Worm (Caenorhabditis elegans) whole organism, late embryonic: ENCODE results near the gene T11B7.2.

ENCODE experiments used
- Y22D7AL.16 ChIP-seq: sonication (generic microtip); optimal IDR thresholded peaks from 2 replicates; lab custom pipeline; 2016; ENCODE audit warnings: missing genetic modification characterization, missing compliant biosample characterization
- ama-1 ChIP-seq: fragments of 150-350 bp; optimal IDR thresholded peaks from 2 replicates; lab custom pipeline; 2014
- ceh-19 ChIP-seq: fragments of 200-800 bp; sonication (Bioruptor generic); optimal IDR thresholded peaks from 2 replicates; lab custom pipeline; 2018; ENCODE audit warnings: mild to moderate bottlenecking, missing genetic modification characterization, missing compliant biosample characterization
- ceh-2 ChIP-seq: sonication (generic microtip); optimal IDR thresholded peaks from 2 replicates; lab custom pipeline; 2016; ENCODE audit warnings: missing genotype, missing genetic modification characterization, missing compliant biosample characterization
- ceh-22 ChIP-seq: sonication (generic microtip); optimal IDR thresholded peaks from 2 replicates; lab custom pipeline; 2017; ENCODE audit warnings: missing biosample characterization, missing genetic modification characterization
- ceh-24 ChIP-seq: sonication (generic microtip); optimal IDR thresholded peaks from 2 replicates; lab custom pipeline; 2016; ENCODE audit warnings: mild to moderate bottlenecking, missing genetic modification characterization, missing compliant biosample characterization
- ceh-45 ChIP-seq: fragments of 200-800 bp; sonication (Bioruptor generic); IDR thresholded peaks from 2 replicates; pipeline ENCODE4 v1.3.6; 2022; ENCODE audit warnings: missing genetic modification reagents, missing genetic modification characterization, missing compliant biosample characterization
- ceh-48 ChIP-seq: sonication (generic microtip); optimal IDR thresholded peaks from 2 replicates; lab custom pipeline; 2016; ENCODE audit warnings: missing genetic modification characterization, inconsistent platforms, missing compliant biosample characterization
- ceh-6 ChIP-seq: fragments of 200-800 bp; sonication (Bioruptor generic); optimal IDR thresholded peaks from 2 replicates; lab custom pipeline; 2018; ENCODE audit warnings: mild to moderate bottlenecking, missing genetic modification characterization, missing compliant biosample characterization
- ceh-9 ChIP-seq: sonication (generic microtip); optimal IDR thresholded peaks from 2 replicates; lab custom pipeline; 2016; ENCODE audit warnings: mild to moderate bottlenecking, missing genetic modification characterization, inconsistent platforms, missing compliant biosample characterization
- dmd-4 ChIP-seq: sonication (generic microtip); optimal IDR thresholded peaks from 2 replicates; lab custom pipeline; 2016; ENCODE audit warnings: borderline replicate concordance, missing genetic modification characterization, missing compliant biosample characterization
- dve-1 ChIP-seq: sonication (generic microtip); optimal IDR thresholded peaks from 2 replicates; lab custom pipeline; 2017; ENCODE audit warnings: antibody characterized with exemption, mild to moderate bottlenecking, missing genetic modification characterization, missing compliant biosample characterization
- elt-4 ChIP-seq: sonication (generic microtip); optimal IDR thresholded peaks from 2 replicates; lab custom pipeline; 2016; ENCODE audit warnings: missing genetic modification characterization, missing compliant biosample characterization
- ets-4 ChIP-seq: sonication (generic microtip); optimal IDR thresholded peaks from 2 replicates; lab custom pipeline; 2016; ENCODE audit warnings: missing genetic modification characterization, missing compliant biosample characterization
- eyg-1 ChIP-seq: sonication (generic microtip); optimal IDR thresholded peaks from 2 replicates; lab custom pipeline; 2016; ENCODE audit warnings: missing genotype, missing genetic modification characterization, missing compliant biosample characterization
- fax-1 ChIP-seq: sonication (generic microtip); optimal IDR thresholded peaks from 2 replicates; lab custom pipeline; 2016; ENCODE audit warnings: missing genotype, missing genetic modification characterization, missing compliant biosample characterization
- fkh-10 ChIP-seq: fragments of 150-350 bp; optimal IDR thresholded peaks from 2 replicates; lab custom pipeline; 2014; ENCODE audit warnings: missing biosample characterization, missing genetic modification reagents, missing genetic modification characterization
- gmeb-2 ChIP-seq: sonication (generic microtip); optimal IDR thresholded peaks from 2 replicates; lab custom pipeline; 2016; ENCODE audit warnings: missing genetic modification characterization, inconsistent platforms, missing compliant biosample characterization
- hlh-13 ChIP-seq: fragments of 200-800 bp; sonication (Bioruptor generic); optimal IDR thresholded peaks from 2 replicates; lab custom pipeline; 2018; ENCODE audit warnings: mild to moderate bottlenecking, missing genetic modification characterization, missing compliant biosample characterization
- hlh-30 ChIP-seq: sonication (generic microtip); optimal IDR thresholded peaks from 2 replicates; lab custom pipeline; 2017; ENCODE audit warnings: antibody characterized with exemption, missing genetic modification characterization, missing compliant biosample characterization; ENCODE audit not compliant: insufficient read depth
- hlh-6 ChIP-seq: sonication (generic microtip); optimal IDR thresholded peaks from 2 replicates; lab custom pipeline; 2016; ENCODE audit warnings: missing genotype, missing genetic modification characterization, missing compliant biosample characterization
- hlh-8 ChIP-seq: sonication (generic microtip); optimal IDR thresholded peaks from 2 replicates; lab custom pipeline; 2016; ENCODE audit warnings: missing genotype, missing genetic modification characterization, missing compliant biosample characterization
- mec-3 ChIP-seq: sonication (generic microtip); optimal IDR thresholded peaks from 2 replicates; lab custom pipeline; 2016; ENCODE audit warnings: borderline replicate concordance, missing genetic modification characterization, missing compliant biosample characterization
- nfya-1 ChIP-seq: sonication (generic microtip); optimal IDR thresholded peaks from 2 replicates; lab custom pipeline; 2017; ENCODE audit warnings: missing genetic modification characterization, mild to moderate bottlenecking, missing compliant biosample characterization, antibody characterized with exemption, moderate library complexity
- nhr-11 ChIP-seq: fragments of 150-350 bp; optimal IDR thresholded peaks from 2 replicates; lab custom pipeline; 2014; ENCODE audit warnings: missing biosample characterization, missing genetic modification characterization
- pag-3 ChIP-seq: sonication (generic microtip); optimal IDR thresholded peaks from 2 replicates; lab custom pipeline; 2016; ENCODE audit warnings: missing compliant biosample characterization, missing genetic modification characterization, borderline replicate concordance
- pax-1 ChIP-seq: fragments of 150-350 bp; optimal IDR thresholded peaks from 2 replicates; lab custom pipeline; 2014; ENCODE audit warnings: missing biosample characterization, missing genetic modification characterization
- pha-2 ChIP-seq: sonication (generic microtip); optimal IDR thresholded peaks from 2 replicates; lab custom pipeline; 2017; ENCODE audit warnings: mild to moderate bottlenecking, missing genetic modification characterization, missing compliant biosample characterization
- pros-1 ChIP-seq: fragments of 150-350 bp; optimal IDR thresholded peaks from 2 replicates; lab custom pipeline; 2014; ENCODE audit warnings: missing biosample characterization, missing genetic modification reagents, missing genetic modification characterization
- ref-2 ChIP-seq: sonication (generic microtip); optimal IDR thresholded peaks from 2 replicates; lab custom pipeline; 2016; ENCODE audit warnings: missing genetic modification characterization, missing compliant biosample characterization
- rnt-1 ChIP-seq: sonication (generic microtip); optimal IDR thresholded peaks from 2 replicates; lab custom pipeline; 2016; ENCODE audit warnings: missing genetic modification characterization, missing compliant biosample characterization
- ttx-3 ChIP-seq: sonication (generic microtip); optimal IDR thresholded peaks from 2 replicates; lab custom pipeline; 2016; ENCODE audit warnings: missing genetic modification reagents, missing genetic modification characterization, missing compliant biosample characterization
- unc-55 ChIP-seq: sonication (generic microtip); optimal IDR thresholded peaks from 2 replicates; lab custom pipeline; 2017; ENCODE audit warnings: missing biosample characterization, missing genetic modification reagents, missing genetic modification characterization
- unc-86 ChIP-seq: sonication (generic microtip); optimal IDR thresholded peaks from 2 replicates; lab custom pipeline; 2016; ENCODE audit warnings: missing genetic modification characterization, missing compliant biosample characterization
- ztf-16 ChIP-seq: sonication (generic microtip); optimal IDR thresholded peaks from 2 replicates; lab custom pipeline; 2017; ENCODE audit warnings: missing genetic modification characterization, missing compliant biosample characterization

T11B7.2 gene

DNA sequence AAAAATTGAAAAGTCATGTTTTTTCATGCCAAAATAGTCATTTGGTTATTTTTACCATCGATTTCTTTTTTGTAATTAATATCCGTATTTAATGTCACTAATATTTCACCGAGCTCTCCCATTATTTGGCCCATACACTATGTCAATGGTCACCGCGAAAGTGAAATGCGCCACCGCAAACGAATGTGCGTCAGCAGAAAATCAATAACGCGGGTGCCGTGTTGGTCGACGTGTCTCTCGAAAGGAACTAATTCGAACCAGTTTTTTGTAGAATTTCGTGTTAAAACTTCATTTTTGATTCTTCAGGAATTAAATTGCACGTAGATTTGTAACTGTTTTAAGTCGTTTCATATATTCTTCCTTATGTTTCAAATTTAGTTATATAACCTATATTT is 17.8 kb downstream of the T11B7.2 start:
- no peak for TF ChIP-seq hlh-30 (tag; lab: Kevin White, UChicago)
- peak; percentile 88 for TF ChIP-seq ceh-48 (tag; lab: Kevin White, UChicago)

DNA sequence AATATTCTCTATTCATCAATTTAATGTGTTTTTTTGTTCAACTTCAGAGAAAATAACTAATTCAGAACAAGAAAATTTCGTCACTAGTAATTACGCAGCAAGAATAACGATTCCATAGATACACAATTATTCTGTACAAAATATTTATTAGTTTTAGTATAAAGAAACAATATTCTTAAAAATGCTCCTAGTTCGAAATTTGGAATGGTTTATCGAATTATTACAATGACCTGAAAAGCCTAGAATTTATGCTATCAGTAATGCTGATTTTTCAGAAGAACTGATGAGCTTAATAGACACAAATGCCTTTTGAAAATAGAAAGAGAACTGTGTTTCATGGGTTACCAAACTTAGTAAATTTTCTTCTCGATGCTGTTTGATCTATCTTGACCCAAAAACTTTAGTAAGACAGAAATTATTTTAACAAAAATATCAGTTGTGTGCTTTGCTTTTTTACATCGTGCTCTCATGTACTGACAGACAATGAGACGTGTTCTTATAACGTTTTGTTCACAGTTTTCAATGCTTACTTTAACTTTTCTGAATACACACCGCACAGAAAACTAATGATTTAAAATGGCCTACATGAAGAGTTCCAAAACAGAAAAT is 18.3 kb downstream of the T11B7.2 start:
- TF ChIP-seq fkh-10 (GFP tag; lab: Kevin White, UChicago) (no peak), dve-1 (tag; lab: Kevin White, UChicago) (no peak), unc-86 (tag; lab: Kevin White, UChicago) (no peak), gmeb-2 (tag; lab: Kevin White, UChicago) (no peak), ceh-45 (GFP tag; lab: Robert Waterston, UW) (no peak), ama-1 (lab: Kevin White, UChicago) (no peak), mec-3 (tag; lab: Kevin White, UChicago) (no peak), ref-2 (tag; lab: Kevin White, UChicago) (no peak), ets-4 (tag; lab: Kevin White, UChicago) (no peak), dmd-4 (no peak), unc-55 (GFP tag; lab: Kevin White, UChicago) (no peak)

DNA sequence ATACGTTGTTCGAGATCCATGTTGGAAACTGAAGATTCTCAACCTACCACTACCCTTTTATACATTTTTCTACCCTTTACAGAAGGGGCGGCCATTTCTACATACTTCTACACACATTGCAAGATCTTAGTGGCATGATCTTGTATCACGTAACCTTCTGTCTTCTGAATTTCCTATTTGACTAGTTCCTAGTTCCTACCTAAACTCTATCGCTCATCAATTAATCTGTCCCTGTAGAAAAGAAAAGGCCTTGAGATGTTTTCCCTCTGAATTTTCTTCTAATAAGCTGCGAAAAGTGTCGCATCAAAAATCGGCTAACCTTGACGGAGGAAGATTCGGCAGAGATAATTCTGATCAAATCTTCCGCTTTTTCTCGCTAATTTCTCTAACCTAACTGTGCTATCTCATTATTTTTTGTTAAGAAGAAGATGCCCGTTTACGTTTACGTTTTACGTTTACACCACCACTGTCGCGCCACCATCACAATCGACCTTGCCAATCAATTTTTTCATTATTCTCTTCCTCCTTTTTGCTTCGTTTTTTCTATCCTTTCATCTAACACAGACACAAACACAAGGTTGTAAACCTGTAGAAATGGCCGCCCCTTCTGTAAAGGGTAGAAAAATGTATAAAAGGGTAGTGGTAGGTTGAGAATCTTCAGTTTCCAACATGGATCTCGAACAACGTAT is 20.1 kb downstream of the T11B7.2 start, which contains the start of the genes col-117 and col-3:
Gene col-117, minus strand, starts transcription at position 51 of the 689 bp plus-strand sequence.
Gene col-3, plus strand, starts transcription at position 639 of the 689 bp plus-strand sequence.
- no peak for TF ChIP-seq ceh-6 (GFP tag; lab: Kevin White, UChicago)
- no peak for TF ChIP-seq rnt-1 (tag; lab: Kevin White, UChicago)
- no peak for TF ChIP-seq fax-1 (tag; lab: Kevin White, UChicago)
- no peak for TF ChIP-seq pax-1 (tag; lab: Kevin White, UChicago)
- TF ChIP-seq ceh-2 = no peak
- TF ChIP-seq dmd-4 = no peak
- no peak for TF ChIP-seq ztf-16 (tag; lab: Kevin White, UChicago)
- TF ChIP-seq pros-1 (tag; lab: Kevin White, UChicago) = no peak
- TF ChIP-seq Y22D7AL.16 (tag; lab: Kevin White, UChicago) = no peak
- no peak for TF ChIP-seq elt-4 (tag; lab: Kevin White, UChicago)
- TF ChIP-seq ceh-22 (tag; lab: Kevin White, UChicago) = no peak
- TF ChIP-seq eyg-1 (tag; lab: Kevin White, UChicago) = no peak

DNA sequence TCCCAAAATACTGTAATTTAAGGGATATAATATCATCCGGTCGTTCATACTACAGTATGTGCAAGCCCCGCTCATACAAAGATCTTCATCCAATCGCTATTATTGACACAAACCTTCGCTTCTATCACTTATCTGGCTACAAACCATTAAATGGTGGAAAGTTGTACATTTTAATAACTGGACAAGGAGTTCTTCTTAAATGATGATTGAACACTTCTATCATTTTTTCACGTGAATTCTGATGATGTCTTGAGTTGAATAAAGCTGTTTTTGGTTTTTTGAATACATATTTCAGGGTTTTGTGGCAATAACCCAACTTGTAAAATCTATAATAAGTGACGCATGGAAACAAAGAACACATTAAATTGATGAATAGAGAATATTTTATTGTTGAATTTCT is 21.8 kb downstream of the T11B7.2 start:
- TF ChIP-seq ceh-24 (tag; lab: Kevin White, UChicago) = no peak

DNA sequence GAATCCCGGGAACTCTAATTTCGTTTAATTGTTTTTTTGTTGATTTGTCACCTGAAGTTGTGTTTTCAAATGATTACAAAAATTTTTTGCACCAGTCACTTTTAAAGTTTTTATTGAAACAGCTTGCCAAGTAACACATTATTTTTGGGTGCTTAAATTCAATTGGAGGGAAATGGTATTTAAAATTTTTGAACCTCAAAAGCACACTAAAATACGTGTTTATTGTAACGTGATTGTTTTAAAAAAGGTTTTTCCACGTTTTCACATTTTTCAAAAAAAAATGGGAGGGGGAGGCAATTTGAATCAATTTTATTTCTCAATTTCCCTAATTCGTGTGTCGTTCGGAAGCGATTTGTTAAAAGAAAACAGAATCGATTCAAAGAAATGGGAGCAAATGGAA is 23.2 kb downstream of the T11B7.2 start, which contains the start of gene T28C6.5:
Gene T28C6.5, plus strand, starts transcription at position 301 of the 400 bp plus-strand sequence.
- no peak for TF ChIP-seq eyg-1 (tag; lab: Kevin White, UChicago)
- TF ChIP-seq nhr-11 = no peak
- no peak for TF ChIP-seq pha-2 (tag; lab: Kevin White, UChicago)
- no peak for TF ChIP-seq hlh-30 (tag; lab: Kevin White, UChicago)
- no peak for TF ChIP-seq pax-1 (tag; lab: Kevin White, UChicago)
- TF ChIP-seq hlh-8 (tag; lab: Kevin White, UChicago) = no peak

DNA sequence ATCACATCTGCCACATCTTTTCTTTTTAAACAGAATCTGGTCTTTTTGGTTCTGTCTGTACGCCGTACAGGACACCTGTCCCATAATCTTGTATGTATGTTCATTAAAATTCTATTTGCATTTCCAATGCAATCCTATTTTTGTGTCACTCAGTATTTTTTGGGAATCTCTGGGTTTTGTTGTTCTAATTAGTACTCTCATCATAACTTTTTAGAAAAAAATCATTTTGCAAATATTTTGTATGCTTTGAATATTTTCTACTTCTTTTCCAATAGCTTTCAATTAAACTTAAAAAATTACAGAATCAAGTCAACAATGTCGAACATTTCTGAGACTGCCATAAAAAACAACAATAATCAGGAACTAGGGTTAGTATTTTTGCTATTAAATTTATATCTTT is 24.3 kb downstream of the T11B7.2 start, which contains the start of gene T28C6.3:
Gene T28C6.3, plus strand, starts transcription at position 301 of the 400 bp plus-strand sequence.
- TF ChIP-seq pag-3 (tag; lab: Kevin White, UChicago) = no peak
- TF ChIP-seq hlh-6 (tag; lab: Kevin White, UChicago) = no peak
- TF ChIP-seq dmd-4 = no peak
- TF ChIP-seq ceh-19 = no peak
- TF ChIP-seq hlh-13 (GFP tag; lab: Kevin White, UChicago) = no peak
- TF ChIP-seq ceh-9 = no peak
- no peak for TF ChIP-seq fkh-10 (GFP tag; lab: Kevin White, UChicago)
- no peak for TF ChIP-seq ttx-3 (tag; lab: Kevin White, UChicago)
- TF ChIP-seq nfya-1 (tag; lab: Kevin White, UChicago) = no peak
- TF ChIP-seq ets-4 (tag; lab: Kevin White, UChicago) = no peak
- TF ChIP-seq hlh-8 (tag; lab: Kevin White, UChicago) = no peak
- no peak for TF ChIP-seq fax-1 (tag; lab: Kevin White, UChicago)
